Worm (Caenorhabditis elegans) whole organism, late embryonic: Measurements from ENCODE around the gene dyf-11.

Source experiments
- C38D4.7 ChIP-seq: fragments of 200-800 bp; sonication (Bioruptor generic); optimal IDR thresholded peaks from 2 replicates; lab custom pipeline; 2018; ENCODE audit warnings: mild to moderate bottlenecking, missing genetic modification characterization, moderate library complexity, missing compliant biosample characterization
- K09A11.1 ChIP-seq: sonication (generic microtip); optimal IDR thresholded peaks from 2 replicates; lab custom pipeline; 2017; ENCODE audit warnings: antibody characterized with exemption, mild to moderate bottlenecking, missing genetic modification characterization, missing compliant biosample characterization; ENCODE audit not compliant: insufficient read depth
- ceh-14 ChIP-seq: sonication (generic microtip); optimal IDR thresholded peaks from 2 replicates; lab custom pipeline; 2016; ENCODE audit warnings: missing genotype, missing genetic modification characterization, missing compliant biosample characterization
- ceh-19 ChIP-seq: fragments of 200-800 bp; sonication (Bioruptor generic); optimal IDR thresholded peaks from 2 replicates; lab custom pipeline; 2018; ENCODE audit warnings: mild to moderate bottlenecking, missing genetic modification characterization, missing compliant biosample characterization
- ceh-24 ChIP-seq: sonication (generic microtip); optimal IDR thresholded peaks from 2 replicates; lab custom pipeline; 2016; ENCODE audit warnings: mild to moderate bottlenecking, missing genetic modification characterization, missing compliant biosample characterization
- ceh-30 ChIP-seq: fragments of 150-350 bp; optimal IDR thresholded peaks from 2 replicates; lab custom pipeline; 2014; ENCODE audit warnings: missing biosample characterization, missing genetic modification characterization
- ceh-6 ChIP-seq: fragments of 200-800 bp; sonication (Bioruptor generic); optimal IDR thresholded peaks from 2 replicates; lab custom pipeline; 2018; ENCODE audit warnings: mild to moderate bottlenecking, missing genetic modification characterization, missing compliant biosample characterization
- che-1 ChIP-seq: sonication (generic microtip); optimal IDR thresholded peaks from 2 replicates; lab custom pipeline; 2016; ENCODE audit warnings: mild to moderate bottlenecking, missing genetic modification characterization, missing compliant biosample characterization
- dmd-4 ChIP-seq: sonication (generic microtip); optimal IDR thresholded peaks from 2 replicates; lab custom pipeline; 2016; ENCODE audit warnings: borderline replicate concordance, missing genetic modification characterization, missing compliant biosample characterization
- elt-2 ChIP-seq: sonication (generic microtip); optimal IDR thresholded peaks from 2 replicates; lab custom pipeline; 2016; ENCODE audit warnings: missing genetic modification reagents, missing genetic modification characterization, missing compliant biosample characterization
- ets-4 ChIP-seq: sonication (generic microtip); optimal IDR thresholded peaks from 2 replicates; lab custom pipeline; 2016; ENCODE audit warnings: missing genetic modification characterization, missing compliant biosample characterization
- fax-1 ChIP-seq: sonication (generic microtip); optimal IDR thresholded peaks from 2 replicates; lab custom pipeline; 2016; ENCODE audit warnings: missing genotype, missing genetic modification characterization, missing compliant biosample characterization
- fkh-10 ChIP-seq: fragments of 150-350 bp; optimal IDR thresholded peaks from 2 replicates; lab custom pipeline; 2014; ENCODE audit warnings: missing biosample characterization, missing genetic modification reagents, missing genetic modification characterization
- fkh-6 ChIP-seq: sonication (generic microtip); optimal IDR thresholded peaks from 2 replicates; lab custom pipeline; 2016; ENCODE audit warnings: missing genetic modification characterization, missing compliant biosample characterization
- gmeb-2 ChIP-seq: sonication (generic microtip); optimal IDR thresholded peaks from 2 replicates; lab custom pipeline; 2016; ENCODE audit warnings: missing genetic modification characterization, inconsistent platforms, missing compliant biosample characterization
- hlh-15 ChIP-seq: sonication (generic microtip); optimal IDR thresholded peaks from 2 replicates; lab custom pipeline; 2016; ENCODE audit warnings: missing genetic modification characterization, missing compliant biosample characterization
- npax-4 ChIP-seq: sonication (generic microtip); optimal IDR thresholded peaks from 2 replicates; lab custom pipeline; 2016; ENCODE audit warnings: missing genetic modification characterization, missing compliant biosample characterization
- odd-2 ChIP-seq: sonication (generic microtip); optimal IDR thresholded peaks from 2 replicates; lab custom pipeline; 2017; ENCODE audit warnings: antibody characterized with exemption, mild to moderate bottlenecking, missing genetic modification characterization, missing compliant biosample characterization
- rnt-1 ChIP-seq: sonication (generic microtip); optimal IDR thresholded peaks from 2 replicates; lab custom pipeline; 2016; ENCODE audit warnings: missing genetic modification characterization, missing compliant biosample characterization
- sox-2 ChIP-seq: fragments of 200-800 bp; sonication (Bioruptor generic); IDR thresholded peaks from 2 replicates; pipeline ENCODE4 v1.3.6; 2022; ENCODE audit warnings: missing genetic modification reagents, missing genetic modification characterization, missing compliant biosample characterization
- sox-4 ChIP-seq: sonication (generic microtip); optimal IDR thresholded peaks from 2 replicates; lab custom pipeline; 2017; ENCODE audit warnings: mild to moderate bottlenecking, missing genetic modification characterization, inconsistent platforms, missing compliant biosample characterization
- unc-55 ChIP-seq: sonication (generic microtip); optimal IDR thresholded peaks from 2 replicates; lab custom pipeline; 2017; ENCODE audit warnings: missing biosample characterization, missing genetic modification reagents, missing genetic modification characterization

dyf-11 gene

DNA sequence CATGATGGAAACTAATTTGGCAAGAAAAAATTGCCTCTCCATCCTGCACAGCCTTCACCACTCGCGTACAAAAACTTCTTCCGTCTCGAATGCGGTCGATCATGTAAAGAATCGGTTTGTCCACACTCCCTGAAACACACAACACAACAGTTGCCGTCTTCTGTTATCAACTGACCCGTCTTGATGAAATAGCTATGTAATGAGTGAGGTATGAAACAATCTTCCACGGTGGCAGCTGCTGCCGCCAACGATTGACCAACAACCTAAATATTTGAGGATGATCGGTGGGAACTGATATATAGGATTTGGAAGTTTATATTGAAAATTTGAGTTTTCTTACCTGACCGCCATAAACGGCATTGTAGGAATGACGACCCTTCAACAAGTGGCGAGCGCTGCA, 48.7 kb downstream of the dyf-11 start:
- no peak for TF ChIP-seq ceh-24 (tag; lab: Kevin White, UChicago)
- TF ChIP-seq K09A11.1 (tag; lab: Kevin White, UChicago), result no peak
- peak; percentile 7 for TF ChIP-seq unc-55 (GFP tag; lab: Kevin White, UChicago)
- TF ChIP-seq odd-2 (tag; lab: Kevin White, UChicago), result no peak

DNA sequence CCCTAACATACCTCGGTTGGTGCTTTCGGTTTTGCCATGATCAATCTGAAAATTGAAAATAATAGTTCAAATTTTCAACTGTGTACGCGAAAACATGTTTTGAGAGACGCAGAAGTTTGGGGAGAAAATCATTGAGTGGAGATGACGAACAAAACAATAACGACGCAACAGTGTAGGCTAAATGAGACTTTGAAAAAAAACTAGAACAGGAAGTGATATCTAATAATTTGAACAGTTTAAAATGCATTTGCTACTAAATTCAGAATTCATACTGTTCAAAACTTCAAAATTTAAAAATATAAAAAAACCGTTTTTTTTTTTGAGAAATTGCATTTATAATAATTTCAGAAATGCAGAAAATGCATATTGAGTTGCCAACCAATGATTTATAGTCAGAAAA, 49.5 kb downstream of the dyf-11 start, which contains the start of gene F25E2.3:
TSS of gene F25E2.3 (minus strand) at position 101 of the 400 bp plus-strand sequence.
- TF ChIP-seq ceh-24 (tag; lab: Kevin White, UChicago), result no peak
- no peak for TF ChIP-seq dmd-4 (tag; lab: Kevin White, UChicago)
- no peak for TF ChIP-seq ceh-30 (tag; lab: Kevin White, UChicago)
- TF ChIP-seq gmeb-2 (tag; lab: Kevin White, UChicago), result no peak
- TF ChIP-seq ceh-6, result no peak
- TF ChIP-seq che-1 (tag; lab: Kevin White, UChicago), result no peak
- no peak for TF ChIP-seq ceh-19 (GFP tag; lab: Kevin White, UChicago)
- TF ChIP-seq sox-4 (tag; lab: Kevin White, UChicago), result no peak
- no peak for TF ChIP-seq rnt-1 (tag; lab: Kevin White, UChicago)
- TF ChIP-seq ceh-14 (tag; lab: Kevin White, UChicago), result no peak
- TF ChIP-seq sox-2 (GFP tag; lab: Robert Waterston, UW), result no peak
- no peak for TF ChIP-seq npax-4 (tag; lab: Kevin White, UChicago)
- TF ChIP-seq fkh-10, result no peak
- TF ChIP-seq ets-4 (tag; lab: Kevin White, UChicago), result no peak
- no peak for TF ChIP-seq C38D4.7
- no peak for TF ChIP-seq fkh-6 (tag; lab: Kevin White, UChicago)
- no peak for TF ChIP-seq fax-1 (tag; lab: Kevin White, UChicago)

DNA sequence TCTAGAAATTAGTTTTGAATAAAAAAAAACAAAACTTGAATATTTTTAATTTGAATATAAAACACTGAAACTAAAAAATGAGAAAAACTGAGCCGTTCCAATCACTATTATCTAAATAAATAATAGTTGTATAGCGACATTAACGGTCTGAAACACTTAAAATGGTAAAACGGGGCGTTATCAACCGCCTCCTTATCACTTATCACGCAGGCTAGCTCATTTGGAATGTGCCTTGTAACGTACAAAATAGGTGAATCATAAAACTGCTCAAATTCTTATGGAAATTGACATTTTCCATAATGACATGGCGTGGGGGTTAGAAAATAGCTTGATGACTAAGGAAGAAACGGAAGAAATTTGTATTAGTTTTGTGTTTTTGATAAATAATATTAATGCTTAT, 52.4 kb downstream of the dyf-11 start, which contains the start of gene ifd-2:
TSS of gene ifd-2 (minus strand) at position 1 of the 400 bp plus-strand sequence.
- TF ChIP-seq elt-2, result peak; percentile 78
- TF ChIP-seq hlh-15 (tag; lab: Kevin White, UChicago), result no peak
